Fruit fly (Drosophila melanogaster): Measurements from ENCODE around the gene CG2150.

DNA sequence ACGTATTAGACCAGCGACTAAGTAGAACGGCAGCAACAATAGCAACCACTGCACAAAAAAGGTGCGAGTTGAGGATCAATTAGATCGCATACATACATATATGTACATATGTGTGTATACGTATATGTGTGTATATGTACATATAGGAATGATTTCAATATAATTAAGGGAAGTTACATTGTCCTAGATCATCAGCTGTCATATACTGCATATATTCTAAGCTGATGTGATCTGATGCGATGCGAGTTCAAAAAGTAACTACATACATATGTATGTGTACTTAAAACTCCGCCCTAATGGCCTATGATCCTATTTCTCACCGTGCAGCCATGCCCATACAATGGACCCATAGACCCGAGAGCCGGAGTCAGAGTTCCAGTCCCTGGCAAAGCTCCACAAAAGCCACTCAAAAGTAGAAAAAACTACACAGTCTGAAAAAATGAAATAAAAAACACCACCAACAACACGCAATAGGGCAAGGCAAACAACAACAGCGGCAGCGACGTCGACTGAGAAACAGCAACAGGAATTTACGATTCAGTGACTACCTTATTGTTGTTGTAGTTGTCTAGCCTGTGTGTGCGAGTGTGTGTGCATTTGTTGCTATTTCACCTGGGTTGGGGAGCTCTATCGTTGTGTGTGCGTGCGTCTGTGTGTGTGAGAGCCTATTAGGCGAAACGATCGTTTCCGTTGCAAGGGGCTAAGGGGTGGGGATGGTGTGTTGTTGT lies 41.2 kb downstream of the CG2150 start:
- TF ChIP-seq ttk (optimal IDR thresholded peaks at IDR 0.05) (no peak), insv (optimal IDR thresholded peaks at IDR 0.05) (no peak), psq (optimal IDR thresholded peaks at IDR 0.05) (no peak), h (optimal IDR thresholded peaks at IDR 0.05) (no peak), Myc (optimal IDR thresholded peaks at IDR 0.05) (no peak), Sin3A (optimal IDR thresholded peaks at IDR 0.05) (no peak)

Data from Kc167 (cell line).